Fruit fly (Drosophila melanogaster) Kc167 (cell line): ENCODE results near the gene Strump.

Experiments
- Myc ChIP-seq: fragments of >200 bp; optimal IDR thresholded peaks from 2 replicates; lab custom pipeline; 2017; ENCODE audit warnings: missing external identifiers
- Sin3A ChIP-seq: fragments of >200 bp; optimal IDR thresholded peaks from 2 replicates; lab custom pipeline; 2018; ENCODE audit warnings: missing external identifiers
- h ChIP-seq: fragments of >200 bp; optimal IDR thresholded peaks from 3 replicates; lab custom pipeline; 2018; ENCODE audit warnings: missing external identifiers
- insv ChIP-seq: fragments of >200 bp; optimal IDR thresholded peaks from 3 replicates; lab custom pipeline; 2018; ENCODE audit warnings: missing external identifiers
- psq ChIP-seq: fragments of >200 bp; optimal IDR thresholded peaks from 2 replicates; lab custom pipeline; 2017; ENCODE audit warnings: missing external identifiers
- ttk ChIP-seq: sonication (Bioruptor generic); optimal IDR thresholded peaks from 2 replicates; lab custom pipeline; 2017; ENCODE audit warnings: missing external identifiers

- TF ChIP-seq insv, result no peak
- no peak for TF ChIP-seq psq
- no peak for TF ChIP-seq Sin3A (lab: Kevin White, UChicago)
- TF ChIP-seq Myc, result no peak
- no peak for TF ChIP-seq ttk (lab: Kevin White, UChicago)
- TF ChIP-seq h (lab: Kevin White, UChicago), result no peak
Observed at dm6 chr3L:16137779-16138178, 16.0 kb downstream of the Strump start, which contains the start of gene CG5157.
